Worm (Caenorhabditis elegans): ENCODE measurements around the gene K08F4.3.

Gene K08F4.3

ce11 chrIV:10111441-10111840 is 17.6 kb upstream of the K08F4.3 start, which contains the start of gene spch-1:
Gene spch-1 (minus strand): TSS chrIV:10111541.
- TF ChIP-seq sea-2 (GFP tag; IDR thresholded peaks at IDR 0.05) = no peak
- TF ChIP-seq rcor-1 (GFP tag; IDR thresholded peaks at IDR 0.05) = no peak
- no peak for TF ChIP-seq sptf-2 (GFP tag; optimal IDR thresholded peaks at IDR 0.05)
- TF ChIP-seq let-526 (GFP tag; IDR thresholded peaks at IDR 0.05) = no peak
- TF ChIP-seq lsy-27 (tag; optimal IDR thresholded peaks at IDR 0.05; ENCODE audit: borderline replicate concordance, insufficient read depth) = no peak
- TF ChIP-seq Y56A3A.18 (GFP tag; IDR thresholded peaks at IDR 0.05) = no peak
- no peak for TF ChIP-seq xnd-1 (tag; optimal IDR thresholded peaks at IDR 0.05)
- no peak for TF ChIP-seq F49E8.2 (tag; optimal IDR thresholded peaks at IDR 0.05; ENCODE audit: insufficient read depth)
- TF ChIP-seq ZK185.1 (tag; optimal IDR thresholded peaks at IDR 0.05; ENCODE audit: poor library complexity, severe bottlenecking) = no peak
- no peak for TF ChIP-seq snpc-1.1 (tag; optimal IDR thresholded peaks at IDR 0.05; ENCODE audit: insufficient read depth)
- no peak for TF ChIP-seq nfya-2 (GFP tag; IDR thresholded peaks at IDR 0.05)
- no peak for TF ChIP-seq ceh-100 (GFP tag; IDR thresholded peaks at IDR 0.05)
- no peak for TF ChIP-seq ccch-3 (GFP tag; optimal IDR thresholded peaks at IDR 0.05)
- no peak for TF ChIP-seq sdz-38 (tag; optimal IDR thresholded peaks at IDR 0.05)
- no peak for TF ChIP-seq tlf-1 (GFP tag; optimal IDR thresholded peaks at IDR 0.05)

- TF ChIP-seq ztf-25 (GFP tag; IDR thresholded peaks at IDR 0.05) (no peak), ceh-79 (tag; optimal IDR thresholded peaks at IDR 0.05) (no peak), ztf-26 (tag; optimal IDR thresholded peaks at IDR 0.05) (no peak), unc-62 (GFP tag; optimal IDR thresholded peaks at IDR 0.05) (no peak), snpc-3.4 (tag; optimal IDR thresholded peaks at IDR 0.05) (no peak), ceh-40 (GFP tag; IDR thresholded peaks at IDR 0.05) (no peak), cebp-2 (GFP tag; IDR thresholded peaks at IDR 0.05) (no peak), T07F8.4 (tag; optimal IDR thresholded peaks at IDR 0.05) (no peak), lin-54 (GFP tag; optimal IDR thresholded peaks at IDR 0.05) (no peak), nhr-179 (tag; optimal IDR thresholded peaks at IDR 0.05) (no peak), nfya-2 (GFP tag; IDR thresholded peaks at IDR 0.05) (no peak)
Measured at ce11 chrIV:10112570-10112969, 16.5 kb upstream of the K08F4.3 start, which contains the start of gene nsph-3.2. Gene nsph-3.2 (plus strand): TSS chrIV:10112870.

DNA sequence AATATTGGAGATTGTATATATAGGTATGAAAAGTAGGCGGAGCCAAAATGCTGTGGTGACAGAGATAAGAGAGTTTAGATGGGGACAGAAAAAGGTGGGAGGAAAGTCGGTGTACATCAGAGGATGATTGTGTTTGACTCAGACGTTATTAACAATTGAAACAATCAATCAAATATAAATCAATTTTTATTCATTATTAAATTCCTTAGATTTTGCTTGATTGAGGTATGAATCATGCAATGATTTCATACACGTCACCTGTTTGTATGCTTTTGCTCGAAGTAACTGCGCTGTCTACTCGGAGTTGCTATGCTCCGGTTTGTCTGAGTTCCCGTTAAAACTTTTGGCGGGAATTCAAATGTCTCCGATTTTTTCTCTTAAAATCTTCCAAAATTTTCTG is 13.9 kb upstream of the K08F4.3 start, which contains the start of gene C04G2.10:
TSS of gene C04G2.10 (plus strand) at position 301 of the 400 bp plus-strand sequence.
- no peak for TF ChIP-seq F57C9.4 (tag; optimal IDR thresholded peaks at IDR 0.05)
- TF ChIP-seq ztf-18 (tag; optimal IDR thresholded peaks at IDR 0.05) = no peak
- no peak for TF ChIP-seq mes-4 (tag; optimal IDR thresholded peaks at IDR 0.05)
- no peak for TF ChIP-seq F52B5.7 (tag; optimal IDR thresholded peaks at IDR 0.05)
- no peak for TF ChIP-seq hmg-20 (GFP tag; IDR thresholded peaks at IDR 0.05)
- no peak for TF ChIP-seq F23B12.7 (tag; optimal IDR thresholded peaks at IDR 0.05; ENCODE audit: insufficient read depth)
- no peak for TF ChIP-seq cebp-1 (GFP tag; IDR thresholded peaks at IDR 0.05)
- no peak for TF ChIP-seq cebp-1 (tag; optimal IDR thresholded peaks at IDR 0.05)
- TF ChIP-seq ceh-91 (GFP tag; IDR thresholded peaks at IDR 0.05) = no peak
- no peak for TF ChIP-seq ztf-26 (tag; optimal IDR thresholded peaks at IDR 0.05)
- no peak for TF ChIP-seq dpl-1 (GFP tag; optimal IDR thresholded peaks at IDR 0.05)
- TF ChIP-seq madf-6 (GFP tag; IDR thresholded peaks at IDR 0.05) = no peak
- no peak for TF ChIP-seq unc-130 (GFP tag; optimal IDR thresholded peaks at IDR 0.05)
